Fruit fly (Drosophila melanogaster): ENCODE measurements around the gene CG32720.

DNA sequence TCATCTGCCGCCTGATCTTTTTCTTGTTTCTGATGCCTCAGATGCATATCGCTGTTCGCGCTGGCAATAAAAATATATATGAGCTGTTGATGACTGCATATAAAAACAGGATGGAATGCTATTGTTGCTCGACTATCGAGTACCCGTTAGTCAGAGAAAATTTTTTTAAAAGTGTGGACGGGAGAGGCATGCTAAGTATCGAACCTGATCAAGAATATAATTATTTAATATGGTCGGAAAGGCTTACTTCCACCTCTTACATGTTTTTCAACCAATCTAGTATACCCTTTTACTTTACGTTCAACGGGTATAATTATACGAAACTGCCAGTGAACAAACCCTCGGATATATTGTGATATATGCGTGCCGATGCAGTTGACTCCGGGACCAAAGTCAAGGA, 1.1 kb upstream of the CG32720 start:
- TF ChIP-seq CG14655 (GFP tag; optimal IDR thresholded peaks at IDR 0.05) (no peak), CG9948 (tag; optimal IDR thresholded peaks at IDR 0.05) (peak; percentile 18), CG34367 (tag; optimal IDR thresholded peaks at IDR 0.05) (peak; percentile 44), rn (GFP tag; IDR thresholded peaks at IDR 0.05) (no peak), CG32121 (GFP tag; IDR thresholded peaks at IDR 0.05) (no peak), CG8301 (tag; optimal IDR thresholded peaks at IDR 0.05) (no peak), CG12605 (GFP tag; IDR thresholded peaks at IDR 0.05) (no peak), EcR (GFP tag; optimal IDR thresholded peaks at IDR 0.05) (no peak)
